Worm (Caenorhabditis elegans): Measurements from ENCODE around the gene nmat-1.

The nmat-1 gene

ce11 chrX:11969554-11969953 lies 48.3 kb downstream of the nmat-1 start:
- TF ChIP-seq ztf-23 (GFP tag; IDR thresholded peaks at IDR 0.05) = no peak
- no peak for TF ChIP-seq med-1 (GFP tag; optimal IDR thresholded peaks at IDR 0.05; ENCODE audit: insufficient read depth)
- no peak for TF ChIP-seq tab-1 (GFP tag; IDR thresholded peaks at IDR 0.05)
- TF ChIP-seq ref-1 (GFP tag; conservative IDR thresholded peaks at IDR 0.05) = no peak
- no peak for TF ChIP-seq ztf-29 (GFP tag; IDR thresholded peaks at IDR 0.05)
- no peak for TF ChIP-seq cog-1 (tag; optimal IDR thresholded peaks at IDR 0.05)
- no peak for TF ChIP-seq flt-1 (GFP tag; IDR thresholded peaks at IDR 0.05)
- TF ChIP-seq klf-2 (GFP tag; conservative IDR thresholded peaks at IDR 0.05) = no peak
- TF ChIP-seq T22C8.4 (GFP tag; IDR thresholded peaks at IDR 0.05) = no peak

ce11 chrX:11969085-11969484 lies 48.8 kb downstream of the nmat-1 start:
- TF ChIP-seq klf-2 (GFP tag; conservative IDR thresholded peaks at IDR 0.05) = no peak
- TF ChIP-seq ztf-23 (GFP tag; IDR thresholded peaks at IDR 0.05) = no peak
- TF ChIP-seq ztf-29 (GFP tag; IDR thresholded peaks at IDR 0.05) = no peak
- TF ChIP-seq cog-1 (tag; optimal IDR thresholded peaks at IDR 0.05) = no peak
- TF ChIP-seq med-1 (GFP tag; optimal IDR thresholded peaks at IDR 0.05; ENCODE audit: insufficient read depth) = no peak
- TF ChIP-seq ref-1 (GFP tag; conservative IDR thresholded peaks at IDR 0.05) = no peak
- no peak for TF ChIP-seq tab-1 (GFP tag; IDR thresholded peaks at IDR 0.05)
- TF ChIP-seq T22C8.4 (GFP tag; IDR thresholded peaks at IDR 0.05) = no peak

ce11 chrX:11968024-11968598 lies 49.7 kb downstream of the nmat-1 start:
- TF ChIP-seq flt-1 (GFP tag; IDR thresholded peaks at IDR 0.05) = no peak
- no peak for TF ChIP-seq tab-1 (GFP tag; IDR thresholded peaks at IDR 0.05)
- no peak for TF ChIP-seq ztf-23 (GFP tag; IDR thresholded peaks at IDR 0.05)
- TF ChIP-seq ztf-29 (GFP tag; IDR thresholded peaks at IDR 0.05) = no peak
- no peak for TF ChIP-seq ref-1 (GFP tag; conservative IDR thresholded peaks at IDR 0.05)
- TF ChIP-seq T22C8.4 (GFP tag; IDR thresholded peaks at IDR 0.05) = no peak
- no peak for TF ChIP-seq klf-2 (GFP tag; conservative IDR thresholded peaks at IDR 0.05)

- no peak for TF ChIP-seq cog-1 (tag; optimal IDR thresholded peaks at IDR 0.05)
- TF ChIP-seq ref-1 (GFP tag; conservative IDR thresholded peaks at IDR 0.05) = no peak
- no peak for TF ChIP-seq med-1 (GFP tag; optimal IDR thresholded peaks at IDR 0.05; ENCODE audit: insufficient read depth)
- no peak for TF ChIP-seq ztf-23 (GFP tag; IDR thresholded peaks at IDR 0.05)
- no peak for TF ChIP-seq T22C8.4 (GFP tag; IDR thresholded peaks at IDR 0.05)
- no peak for TF ChIP-seq klf-2 (GFP tag; conservative IDR thresholded peaks at IDR 0.05)
- TF ChIP-seq ztf-29 (GFP tag; IDR thresholded peaks at IDR 0.05) = no peak
- TF ChIP-seq tab-1 (GFP tag; IDR thresholded peaks at IDR 0.05) = no peak
- no peak for TF ChIP-seq flt-1 (GFP tag; IDR thresholded peaks at IDR 0.05)
Observed at ce11 chrX:11967034-11967433, 50.8 kb downstream of the nmat-1 start.

- TF ChIP-seq klf-2 (GFP tag; conservative IDR thresholded peaks at IDR 0.05) = no peak
- TF ChIP-seq flt-1 (GFP tag; IDR thresholded peaks at IDR 0.05) = no peak
- no peak for TF ChIP-seq T22C8.4 (GFP tag; IDR thresholded peaks at IDR 0.05)
- TF ChIP-seq ref-1 (GFP tag; conservative IDR thresholded peaks at IDR 0.05) = no peak
- no peak for TF ChIP-seq med-1 (GFP tag; optimal IDR thresholded peaks at IDR 0.05; ENCODE audit: insufficient read depth)
- TF ChIP-seq ztf-23 (GFP tag; IDR thresholded peaks at IDR 0.05) = no peak
- no peak for TF ChIP-seq ztf-29 (GFP tag; IDR thresholded peaks at IDR 0.05)
- no peak for TF ChIP-seq cog-1 (tag; optimal IDR thresholded peaks at IDR 0.05)
- no peak for TF ChIP-seq tab-1 (GFP tag; IDR thresholded peaks at IDR 0.05)
Observed at ce11 chrX:11965663-11966304, 52.1 kb downstream of the nmat-1 start, which contains the start of gene sams-1. sams-1 (plus strand) TSS chrX:11965962.

ce11 chrX:11965163-11965562 lies 52.7 kb downstream of the nmat-1 start:
- TF ChIP-seq med-1 (GFP tag; optimal IDR thresholded peaks at IDR 0.05; ENCODE audit: insufficient read depth) (no peak), cog-1 (tag; optimal IDR thresholded peaks at IDR 0.05) (no peak), ztf-23 (GFP tag; IDR thresholded peaks at IDR 0.05) (no peak), tab-1 (GFP tag; IDR thresholded peaks at IDR 0.05) (no peak), ref-1 (GFP tag; conservative IDR thresholded peaks at IDR 0.05) (no peak), klf-2 (GFP tag; conservative IDR thresholded peaks at IDR 0.05) (no peak), ztf-29 (GFP tag; IDR thresholded peaks at IDR 0.05) (no peak), flt-1 (GFP tag; IDR thresholded peaks at IDR 0.05) (no peak)

- TF ChIP-seq ztf-23 (GFP tag; IDR thresholded peaks at IDR 0.05) (no peak), T22C8.4 (GFP tag; IDR thresholded peaks at IDR 0.05) (no peak), med-1 (GFP tag; optimal IDR thresholded peaks at IDR 0.05; ENCODE audit: insufficient read depth) (no peak), tab-1 (GFP tag; IDR thresholded peaks at IDR 0.05) (no peak), cog-1 (tag; optimal IDR thresholded peaks at IDR 0.05) (no peak), ref-1 (GFP tag; conservative IDR thresholded peaks at IDR 0.05) (no peak), klf-2 (GFP tag; conservative IDR thresholded peaks at IDR 0.05) (no peak), ztf-29 (GFP tag; IDR thresholded peaks at IDR 0.05) (no peak), flt-1 (GFP tag; IDR thresholded peaks at IDR 0.05) (no peak)
Observed at ce11 chrX:11964555-11964954, 53.3 kb downstream of the nmat-1 start.
